Worm (Caenorhabditis elegans): ENCODE data around the gene C49F5.5.

C49F5.5 gene

ce11 chrX:11948184-11948894 lies 37.6 kb upstream of the C49F5.5 start, which contains the start of gene lsd-1:
Gene lsd-1, plus strand, starts transcription at chrX:11948844.
- TF ChIP-seq ama-1 (optimal IDR thresholded peaks at IDR 0.05) (no peak), swsn-7 (tag; optimal IDR thresholded peaks at IDR 0.05) (peak; percentile 28), dsc-1 (tag; optimal IDR thresholded peaks at IDR 0.05) (peak; percentile 16), efl-3 (GFP tag; optimal IDR thresholded peaks at IDR 0.05) (no peak), jun-1 (tag; optimal IDR thresholded peaks at IDR 0.05) (no peak), nhr-85 (tag) (peak; percentile 68), grh-1 (GFP tag; IDR thresholded peaks at IDR 0.05) (no peak), pax-3 (tag; optimal IDR thresholded peaks at IDR 0.05) (no peak), efl-1 (optimal IDR thresholded peaks at IDR 0.05) (peak; percentile 22 to 23), efl-1 (GFP tag; optimal IDR thresholded peaks at IDR 0.05 in 1 of 2) (peak in 1 of 2 experiments; percentile 4), rnt-1 (tag; optimal IDR thresholded peaks at IDR 0.05) (peak; percentile 60), hlh-17 (GFP tag; optimal IDR thresholded peaks at IDR 0.05; ENCODE audit: borderline replicate concordance) (no peak), unc-30 (tag; optimal IDR thresholded peaks at IDR 0.05) (no peak), nhr-47 (tag; optimal IDR thresholded peaks at IDR 0.05) (peak; percentile 45), nhr-90 (tag; optimal IDR thresholded peaks at IDR 0.05; ENCODE audit: poor library complexity) (peak; percentile 8), ces-1 (GFP tag; optimal IDR thresholded peaks at IDR 0.05) (no peak), elt-3 (tag; optimal IDR thresholded peaks at IDR 0.05) (no peak), tbx-2 (tag; optimal IDR thresholded peaks at IDR 0.05) (peak; percentile 21), ztf-11 (tag; optimal IDR thresholded peaks at IDR 0.05) (no peak), egl-13 (tag; optimal IDR thresholded peaks at IDR 0.05) (peak; percentile 9), xbp-1 (tag; optimal IDR thresholded peaks at IDR 0.05) (peak; percentile 10), lin-35 (GFP tag; optimal IDR thresholded peaks at IDR 0.05) (peak; percentile 29 to 56), ceh-82 (tag; optimal IDR thresholded peaks at IDR 0.05) (peak in 1 of 3 experiments; percentile 5), F16B12.6 (tag; optimal IDR thresholded peaks at IDR 0.05) (peak; percentile 92), dpl-1 (GFP tag; optimal IDR thresholded peaks at IDR 0.05) (peak in 2 of 3 experiments; percentile 28 to 32), C16A3.4 (tag; optimal IDR thresholded peaks at IDR 0.05) (peak; percentile 28)

- TF ChIP-seq skn-1 (tag; optimal IDR thresholded peaks at IDR 0.05) (no peak), ceh-63 (GFP tag; optimal IDR thresholded peaks at IDR 0.05) (no peak), mab-9 (GFP tag; IDR thresholded peaks at IDR 0.05) (no peak), lin-13 (GFP tag; optimal IDR thresholded peaks at IDR 0.05) (no peak), nhr-47 (tag; optimal IDR thresholded peaks at IDR 0.05) (no peak), pax-3 (tag; optimal IDR thresholded peaks at IDR 0.05) (no peak), vab-15 (tag; optimal IDR thresholded peaks at IDR 0.05) (no peak), lsy-2 (tag; optimal IDR thresholded peaks at IDR 0.05) (no peak), ceh-82 (tag; optimal IDR thresholded peaks at IDR 0.05) (no peak), ets-5 (GFP tag; IDR thresholded peaks at IDR 0.05) (no peak), mep-1 (tag; optimal IDR thresholded peaks at IDR 0.05) (no peak), snpc-4 (tag; optimal IDR thresholded peaks at IDR 0.05) (no peak), efl-1 (optimal IDR thresholded peaks at IDR 0.05) (no peak), efl-1 (GFP tag; optimal IDR thresholded peaks at IDR 0.05 in 1 of 2) (no peak), lir-3 (tag; optimal IDR thresholded peaks at IDR 0.05; ENCODE audit: poor library complexity) (no peak)
These were observed 33.9 kb upstream of the C49F5.5 start for ce11 chrX:11952129-11952528.

ce11 chrX:11953229-11953628 lies 32.8 kb upstream of the C49F5.5 start, which contains the start of gene T08D10.4:
Gene T08D10.4, minus strand, starts transcription at chrX:11953329.
- TF ChIP-seq lir-3 (tag; optimal IDR thresholded peaks at IDR 0.05; ENCODE audit: poor library complexity) (no peak), zag-1 (tag; optimal IDR thresholded peaks at IDR 0.05) (no peak), egl-27 (tag; optimal IDR thresholded peaks at IDR 0.05) (no peak)

Measured in whole organism, L1 larva.